Fruit fly (Drosophila melanogaster) whole organism, wandering third instar larva: ENCODE results near the gene CG8031.

ENCODE experiments used
- Abd-B ChIP-seq: fragments of >200 bp; optimal IDR thresholded peaks from 2 replicates; lab custom pipeline; 2017; ENCODE audit warnings: missing biosample characterization, missing genetic modification characterization
- CG32264 ChIP-seq: fragments of 200-800 bp; sonication (Bioruptor generic); optimal IDR thresholded peaks from 2 replicates; lab custom pipeline; 2016; ENCODE audit warnings: missing biosample characterization, missing genetic modification characterization
- CG9705 ChIP-seq: fragments of 200-800 bp; sonication (Bioruptor generic); optimal IDR thresholded peaks from 2 replicates; lab custom pipeline; 2018; ENCODE audit warnings: missing biosample characterization, mild to moderate bottlenecking, missing genetic modification characterization
- CrebA ChIP-seq: fragments of 200-800 bp; sonication (Bioruptor generic); optimal IDR thresholded peaks from 2 replicates; lab custom pipeline; 2016; ENCODE audit warnings: missing biosample characterization, mild to moderate bottlenecking, missing genetic modification characterization, borderline replicate concordance
- GATAd ChIP-seq: sonication (Bioruptor generic); optimal IDR thresholded peaks from 2 replicates; lab custom pipeline; 2016; ENCODE audit warnings: missing biosample characterization, missing genetic modification characterization
- HLH106 ChIP-seq: fragments of 200-800 bp; optimal IDR thresholded peaks from 3 replicates; lab custom pipeline; 2019; ENCODE audit warnings: missing biosample characterization, mild to moderate bottlenecking, missing genetic modification characterization, moderate library complexity
- Hnf4 ChIP-seq: fragments of 200-800 bp; sonication (Bioruptor generic); optimal IDR thresholded peaks from 2 replicates; lab custom pipeline; 2016; ENCODE audit warnings: missing biosample characterization, mild to moderate bottlenecking, missing genetic modification characterization
- Hr78 ChIP-seq: fragments of >200 bp; optimal IDR thresholded peaks from 2 replicates; lab custom pipeline; 2017; ENCODE audit warnings: missing biosample characterization, missing genetic modification characterization
- Hr83 ChIP-seq: fragments of 200-300 bp; sonication (Bioruptor generic); optimal IDR thresholded peaks from 2 replicates; lab custom pipeline; 2016; ENCODE audit warnings: missing biosample characterization, mild to moderate bottlenecking, missing genetic modification characterization, moderate library complexity; ENCODE audit not compliant: poor library complexity, severe bottlenecking
- Jra ChIP-seq: sonication (Bioruptor generic); optimal IDR thresholded peaks from 2 replicates; lab custom pipeline; 2016; ENCODE audit warnings: missing biosample characterization, missing genetic modification characterization
- Mio ChIP-seq: sonication (Bioruptor generic); optimal IDR thresholded peaks from 2 replicates; lab custom pipeline; 2016; ENCODE audit warnings: missing biosample characterization, missing genetic modification characterization
- Myc ChIP-seq: fragments of >200 bp; optimal IDR thresholded peaks from 2 replicates; lab custom pipeline; 2017
- N ChIP-seq: fragments of >200 bp; optimal IDR thresholded peaks from 2 replicates; lab custom pipeline; 2018; ENCODE audit warnings: missing biosample characterization, missing external identifiers, missing genetic modification characterization
- OdsH ChIP-seq: fragments of 200-800 bp; sonication (Bioruptor generic); optimal IDR thresholded peaks from 2 replicates; lab custom pipeline; 2016; ENCODE audit warnings: missing biosample characterization, mild to moderate bottlenecking, missing genetic modification characterization
- Rel ChIP-seq, 2 experiments: fragments of 200-800 bp; sonication (Bioruptor generic) in 1 of 2; optimal IDR thresholded peaks; 2 replicates in 1 of 2; 3 replicates in 1 of 2; lab custom pipeline; 2016 to 2019; ENCODE audit warnings: mild to moderate bottlenecking in 2 of 2, missing biosample characterization in 2 of 2, missing genetic modification characterization in 2 of 2, moderate library complexity in 1 of 2
- Sp1 ChIP-seq: fragments of 200-800 bp; sonication (Bioruptor generic); optimal IDR thresholded peaks from 3 replicates; lab custom pipeline; 2019; ENCODE audit warnings: missing biosample characterization, mild to moderate bottlenecking, missing genetic modification characterization, moderate library complexity
- Vsx2 ChIP-seq: fragments of 200-300, 225-300 bp; sonication (Bioruptor generic); optimal IDR thresholded peaks from 2 replicates; lab custom pipeline; 2018; ENCODE audit warnings: missing biosample characterization, missing genetic modification characterization; ENCODE audit not compliant: partially characterized antibody
- brk ChIP-seq: fragments of 200-800 bp; sonication (Bioruptor generic); optimal IDR thresholded peaks from 2 replicates; lab custom pipeline; 2016; ENCODE audit warnings: missing biosample characterization, mild to moderate bottlenecking, missing genetic modification characterization
- dsf ChIP-seq: sonication (Bioruptor generic); optimal IDR thresholded peaks from 2 replicates; lab custom pipeline; 2016; ENCODE audit warnings: missing biosample characterization, missing genetic modification characterization, borderline replicate concordance
- ey ChIP-seq: fragments of 200-800 bp; sonication (Bioruptor generic); optimal IDR thresholded peaks from 2 replicates; lab custom pipeline; 2016; ENCODE audit warnings: missing biosample characterization, missing genetic modification characterization
- fru ChIP-seq: fragments of 200-800 bp; sonication (Bioruptor generic); optimal IDR thresholded peaks from 3 replicates; lab custom pipeline; 2016; ENCODE audit warnings: missing biosample characterization, mild to moderate bottlenecking, missing genetic modification characterization
- jim ChIP-seq: fragments of 175-275, 200-325 bp; sonication (Bioruptor generic); optimal IDR thresholded peaks from 2 replicates; lab custom pipeline; 2016; ENCODE audit warnings: missing biosample characterization, mild to moderate bottlenecking, missing genetic modification characterization
- lola ChIP-seq: fragments of >200 bp; optimal IDR thresholded peaks from 2 replicates; lab custom pipeline; 2017; ENCODE audit warnings: missing biosample characterization, missing genetic modification characterization
- pan ChIP-seq: fragments of >200 bp; optimal IDR thresholded peaks from 2 replicates; lab custom pipeline; 2017
- psq ChIP-seq: fragments of 200-800 bp; sonication (Bioruptor generic); optimal IDR thresholded peaks from 3 replicates; lab custom pipeline; 2017; ENCODE audit warnings: missing biosample characterization, mild to moderate bottlenecking, missing genetic modification characterization, moderate library complexity
- sage ChIP-seq: fragments of 200-800 bp; sonication (Bioruptor generic); optimal IDR thresholded peaks from 2 replicates; lab custom pipeline; 2016; ENCODE audit warnings: missing biosample characterization, mild to moderate bottlenecking, missing genetic modification characterization
- sv ChIP-seq: fragments of 200-800 bp; sonication (Bioruptor generic); optimal IDR thresholded peaks from 3 replicates; lab custom pipeline; 2016; ENCODE audit warnings: missing biosample characterization, missing genetic modification characterization
- usp ChIP-seq: fragments of >200 bp; optimal IDR thresholded peaks from 2 replicates; lab custom pipeline; 2017; ENCODE audit warnings: missing biosample characterization, missing genetic modification characterization
- woc ChIP-seq: sonication (Bioruptor generic); optimal IDR thresholded peaks from 2 replicates; lab custom pipeline; 2016; ENCODE audit warnings: missing biosample characterization, mild to moderate bottlenecking, missing genetic modification characterization

The CG8031 gene

dm6 chr3R:12995522-12995921 is 15.6 kb downstream of the CG8031 start, which contains the start of gene CG7488:
CG7488 (plus strand) TSS chr3R:12995620.
- TF ChIP-seq Myc (lab: Kevin White, UChicago) = no peak
- no peak for TF ChIP-seq brk (GFP tag; lab: Kevin White, UChicago)
- TF ChIP-seq Hr78 (GFP tag; lab: Kevin White, UChicago) = no peak
- TF ChIP-seq CG32264 (GFP tag; lab: Kevin White, UChicago) = no peak
- no peak for TF ChIP-seq N (GFP tag; lab: Kevin White, UChicago)
- TF ChIP-seq Abd-B = no peak
- no peak for TF ChIP-seq Vsx2 (GFP tag; lab: Kevin White, UChicago)

dm6 chr3R:12995047-12995446 is 16.1 kb downstream of the CG8031 start, which contains the start of gene yellow-f2:
yellow-f2 (minus strand) TSS chr3R:12995147.
- no peak for TF ChIP-seq sv (GFP tag; lab: Kevin White, UChicago)
- TF ChIP-seq psq (GFP tag; lab: Kevin White, UChicago) = no peak
- no peak for TF ChIP-seq Hnf4
- TF ChIP-seq pan (lab: Kevin White, UChicago) = no peak
- TF ChIP-seq Hr83 (GFP tag; lab: Kevin White, UChicago) = no peak
- TF ChIP-seq fru (GFP tag; lab: Kevin White, UChicago) = no peak
- TF ChIP-seq GATAd (GFP tag; lab: Kevin White, UChicago) = no peak
- no peak for TF ChIP-seq dsf (GFP tag; lab: Kevin White, UChicago)
- no peak for TF ChIP-seq ey (GFP tag; lab: Kevin White, UChicago)
- no peak for TF ChIP-seq usp (GFP tag; lab: Kevin White, UChicago)
- TF ChIP-seq HLH106 (tag; lab: Kevin White, UChicago) = no peak
- no peak for TF ChIP-seq N (GFP tag; lab: Kevin White, UChicago)
- no peak for TF ChIP-seq Hr78 (GFP tag; lab: Kevin White, UChicago)
- TF ChIP-seq jim = no peak
- TF ChIP-seq CrebA (GFP tag; lab: Kevin White, UChicago) = no peak
- TF ChIP-seq lola (GFP tag; lab: Kevin White, UChicago) = no peak
- no peak for TF ChIP-seq brk (GFP tag; lab: Kevin White, UChicago)
- TF ChIP-seq Mio (GFP tag; lab: Kevin White, UChicago) = no peak
- TF ChIP-seq sage (GFP tag; lab: Kevin White, UChicago) = no peak
- TF ChIP-seq Jra (GFP tag; lab: Kevin White, UChicago) = no peak

dm6 chr3R:12993018-12993417 is 18.1 kb downstream of the CG8031 start, which contains the start of gene yellow-f:
yellow-f (minus strand) TSS chr3R:12993201.
- TF ChIP-seq jim (no peak), Rel (GFP tag; optimal IDR thresholded peaks at IDR 0.05; lab: Kevin White, UChicago) (no peak), Rel (tag; optimal IDR thresholded peaks at IDR 0.05; lab: Kevin White, UChicago) (peak; percentile 88)
- TF ChIP-seq, all 38 proteins: peak for 1

DNA sequence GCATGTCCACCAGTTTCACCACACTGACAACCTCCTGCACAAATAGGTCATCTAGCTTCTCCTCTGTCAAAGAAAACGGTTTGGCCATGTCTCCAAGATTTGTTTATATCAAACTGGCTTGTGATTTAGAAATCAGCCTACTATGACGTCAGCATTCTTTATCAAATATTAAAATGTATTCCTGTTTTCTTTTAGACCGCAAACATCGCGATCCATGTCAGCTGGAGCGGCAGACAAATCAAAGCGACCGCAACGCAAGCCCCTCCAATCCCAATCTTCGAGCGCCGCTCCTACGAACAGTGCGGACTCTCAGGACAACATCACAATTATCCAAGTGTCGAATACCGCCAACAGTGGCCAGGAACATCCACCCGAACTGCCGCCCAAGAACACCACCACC is 22.7 kb downstream of the CG8031 start, which contains the start of gene CG14383:
Gene CG14383, minus strand, starts transcription at position 101 of the 400 bp plus-strand sequence.
- no peak for TF ChIP-seq pan (lab: Kevin White, UChicago)
- TF ChIP-seq CG9705 (GFP tag; lab: Kevin White, UChicago) = no peak
- TF ChIP-seq Abd-B = no peak
- no peak for TF ChIP-seq N (GFP tag; lab: Kevin White, UChicago)
- no peak for TF ChIP-seq Mio (GFP tag; lab: Kevin White, UChicago)
- TF ChIP-seq psq (GFP tag; lab: Kevin White, UChicago) = no peak
- no peak for TF ChIP-seq sv (GFP tag; lab: Kevin White, UChicago)
- no peak for TF ChIP-seq woc (GFP tag; lab: Kevin White, UChicago)
- TF ChIP-seq OdsH (GFP tag; lab: Kevin White, UChicago) = no peak
- TF ChIP-seq Hr83 (GFP tag; lab: Kevin White, UChicago) = no peak
- no peak for TF ChIP-seq CG32264 (GFP tag; lab: Kevin White, UChicago)
- no peak for TF ChIP-seq Sp1

DNA sequence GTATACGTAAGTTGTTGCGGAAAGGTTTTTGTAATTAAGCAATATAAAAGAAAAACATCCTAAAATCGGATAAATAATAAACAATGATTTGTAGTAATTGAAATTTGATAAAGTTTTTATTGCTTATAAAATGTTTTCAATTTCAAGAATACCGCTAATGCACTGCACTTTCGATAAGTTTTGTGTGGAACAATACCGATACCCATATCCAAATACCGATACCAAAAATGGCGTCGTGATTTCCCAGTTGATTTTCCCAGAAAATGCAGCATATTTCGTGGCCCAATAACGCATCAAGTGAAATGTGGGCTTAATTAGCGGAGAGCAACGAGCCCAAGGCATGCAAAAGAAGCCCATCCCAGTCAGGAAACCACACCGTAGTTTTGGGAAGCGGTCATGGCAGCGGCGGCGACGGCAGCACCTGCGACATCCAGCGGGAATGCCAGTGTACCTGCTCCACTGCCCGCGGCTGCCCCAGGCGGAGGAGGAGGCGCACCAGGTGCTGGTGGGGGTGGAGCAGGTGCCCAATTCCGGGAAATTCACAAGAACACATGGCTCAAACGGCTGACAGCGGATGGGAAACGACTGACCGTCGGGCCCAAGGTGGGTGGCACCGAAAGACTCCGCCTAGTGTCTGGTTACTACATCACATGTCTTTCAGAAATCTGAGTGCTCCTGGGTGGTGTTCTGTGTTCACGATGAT is 25.1 kb downstream of the CG8031 start, which contains the start of gene CG31342:
Gene CG31342, plus strand, starts transcription at position 214 of the 703 bp plus-strand sequence.
- TF ChIP-seq jim = no peak
- no peak for TF ChIP-seq Rel (GFP tag; optimal IDR thresholded peaks at IDR 0.05; lab: Kevin White, UChicago)
- TF ChIP-seq Rel (tag; optimal IDR thresholded peaks at IDR 0.05; lab: Kevin White, UChicago) = peak; percentile 20
- TF ChIP-seq ey (GFP tag; lab: Kevin White, UChicago) = peak; percentile 13
